Worm (Caenorhabditis elegans) whole organism, L2 larva: Measurements from ENCODE around the gene ppat-1.

Experiments
- elt-3 ChIP-seq: sonication (generic microtip); optimal IDR thresholded peaks from 2 replicates; lab custom pipeline; 2017; ENCODE audit warnings: missing biosample characterization, missing genetic modification characterization
- nhr-6 ChIP-seq: fragments of 150-350 bp; optimal IDR thresholded peaks from 2 replicates; lab custom pipeline; 2014; ENCODE audit warnings: missing biosample characterization, missing genetic modification characterization

DNA sequence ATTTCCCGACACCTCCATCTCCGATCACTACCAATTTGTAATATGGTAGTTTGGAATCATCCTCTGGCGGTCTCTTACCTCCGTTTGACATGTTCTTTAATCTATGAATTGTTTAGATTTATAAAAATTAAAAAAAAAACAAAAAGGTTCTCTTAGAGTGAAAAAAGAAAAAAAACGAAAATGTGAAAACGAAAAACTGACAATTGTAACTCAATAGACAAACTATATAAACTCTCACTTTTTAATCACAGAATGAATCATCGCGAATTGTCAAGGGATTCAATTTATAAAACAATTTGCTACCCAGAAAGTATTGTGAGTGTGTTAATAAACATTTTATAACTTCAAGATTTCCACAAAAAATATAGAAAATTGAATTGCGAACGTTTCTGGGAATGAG is 50.9 kb downstream of the ppat-1 start, which contains the start of gene ras-2:
- TF ChIP-seq elt-3 (tag; lab: Kevin White, UChicago) (no peak), nhr-6 (tag; lab: Kevin White, UChicago) (no peak)
